Worm (Caenorhabditis elegans) whole organism, young adult: Measurements from ENCODE around the gene fbxb-104.

Source experiments
- B0336.3 ChIP-seq: fragments of 200-800 bp; sonication (Bioruptor generic); IDR thresholded peaks from 2 replicates; pipeline ENCODE4 v1.3.6; 2022; ENCODE audit warnings: missing genetic modification characterization, missing compliant biosample characterization
- D2030.7 ChIP-seq: fragments of 200-800 bp; sonication (Bioruptor generic); IDR thresholded peaks from 2 replicates; pipeline ENCODE4 v1.3.6; 2022; ENCODE audit warnings: missing genetic modification reagents, missing genetic modification characterization, missing compliant biosample characterization
- F37B4.10 ChIP-seq: fragments of 200-800 bp; sonication (Bioruptor generic); IDR thresholded peaks from 2 replicates; pipeline ENCODE4 v1.3.6; 2022; ENCODE audit warnings: missing genetic modification characterization, missing compliant biosample characterization
- F39B2.1 ChIP-seq: fragments of 200-800 bp; sonication (Bioruptor generic); IDR thresholded peaks from 2 replicates; pipeline ENCODE4 v1.3.6; 2022; ENCODE audit warnings: missing genetic modification reagents, missing genetic modification characterization, missing compliant biosample characterization
- F49E8.2 ChIP-seq: sonication (generic microtip); optimal IDR thresholded peaks from 3 replicates; lab custom pipeline; 2017; ENCODE audit warnings: missing genetic modification characterization, mild to moderate bottlenecking, missing compliant biosample characterization, antibody characterized with exemption, moderate library complexity; ENCODE audit not compliant: insufficient read depth
- F57C9.4 ChIP-seq: sonication (generic microtip); optimal IDR thresholded peaks from 2 replicates; lab custom pipeline; 2017; ENCODE audit warnings: mild to moderate bottlenecking, missing genetic modification characterization, missing compliant biosample characterization
- K11D2.4 ChIP-seq: fragments of 200-800 bp; sonication (Bioruptor generic); IDR thresholded peaks from 2 replicates; pipeline ENCODE4 v1.3.6; 2022; ENCODE audit warnings: missing genetic modification reagents, missing genetic modification characterization, missing compliant biosample characterization
- K12H6.12 ChIP-seq: fragments of 200-800 bp; sonication (Bioruptor generic); optimal IDR thresholded peaks from 2 replicates; lab custom pipeline; 2018; ENCODE audit warnings: mild to moderate bottlenecking, missing genetic modification characterization, missing compliant biosample characterization
- T07F8.4 ChIP-seq: sonication (generic microtip); optimal IDR thresholded peaks from 2 replicates; lab custom pipeline; 2016; ENCODE audit warnings: mild to moderate bottlenecking, missing genetic modification characterization, moderate library complexity, missing compliant biosample characterization
- Y53G8AR.9 ChIP-seq: fragments of 200-800 bp; sonication (Bioruptor generic); conservative IDR thresholded peaks from 2 replicates; pipeline ENCODE4 v1.3.6; 2022; ENCODE audit warnings: missing genetic modification reagents, missing genetic modification characterization, missing compliant biosample characterization
- Y56A3A.18 ChIP-seq: fragments of 200-800 bp; sonication (Bioruptor generic); IDR thresholded peaks from 2 replicates; pipeline ENCODE4 v1.3.6; 2022; ENCODE audit warnings: missing genetic modification reagents, missing genetic modification characterization, missing compliant biosample characterization
- akir-1 ChIP-seq: fragments of 200-800 bp; sonication (Bioruptor generic); optimal IDR thresholded peaks from 2 replicates; lab custom pipeline; 2018; ENCODE audit warnings: mild to moderate bottlenecking, missing genetic modification characterization, moderate library complexity, missing compliant biosample characterization
- atf-7 ChIP-seq: sonication (generic microtip); optimal IDR thresholded peaks from 2 replicates; lab custom pipeline; 2017; ENCODE audit warnings: mild to moderate bottlenecking, missing genetic modification characterization, missing compliant biosample characterization
- attf-3 ChIP-seq: fragments of 200-800 bp; sonication (Bioruptor generic); conservative IDR thresholded peaks from 2 replicates; pipeline ENCODE4 v1.3.6; 2022; ENCODE audit warnings: missing genetic modification reagents, missing genetic modification characterization, missing compliant biosample characterization
- attf-5 ChIP-seq: fragments of 200-800 bp; sonication (Bioruptor generic); optimal IDR thresholded peaks from 2 replicates; lab custom pipeline; 2018; ENCODE audit warnings: mild to moderate bottlenecking, missing genetic modification characterization, missing compliant biosample characterization
- cebp-1 ChIP-seq, 2 experiments: fragments of 200-800 bp in 1 of 2; sonication (Bioruptor generic) in 1 of 2; sonication (generic microtip) in 1 of 2; IDR thresholded peaks in 1 of 2; optimal IDR thresholded peaks in 1 of 2; 2 replicates each; pipeline versions ENCODE4 v1.3.6 to Lab custom; 2017 to 2022; ENCODE audit warnings: missing compliant biosample characterization in 2 of 2, missing genetic modification characterization in 2 of 2, mild to moderate bottlenecking in 1 of 2, missing genetic modification reagents in 1 of 2, moderate library complexity in 1 of 2
- cebp-2 ChIP-seq: fragments of 200-800 bp; sonication (Bioruptor generic); IDR thresholded peaks from 2 replicates; pipeline ENCODE4 v1.3.6; 2022; ENCODE audit warnings: missing genetic modification characterization, missing compliant biosample characterization
- ceh-100 ChIP-seq: fragments of 200-800 bp; sonication (Bioruptor generic); IDR thresholded peaks from 2 replicates; pipeline ENCODE4 v1.3.6; 2022; ENCODE audit warnings: missing genetic modification reagents, missing genetic modification characterization, missing compliant biosample characterization
- ceh-27 ChIP-seq: fragments of 200-800 bp; sonication (Bioruptor generic); optimal IDR thresholded peaks from 2 replicates; lab custom pipeline; 2018; ENCODE audit warnings: mild to moderate bottlenecking, missing genetic modification characterization, moderate library complexity, missing compliant biosample characterization
- ceh-79 ChIP-seq: sonication (generic microtip); optimal IDR thresholded peaks from 2 replicates; lab custom pipeline; 2017; ENCODE audit warnings: mild to moderate bottlenecking, missing genetic modification characterization, missing compliant biosample characterization
- chd-7 ChIP-seq: sonication (generic microtip); optimal IDR thresholded peaks from 2 replicates; lab custom pipeline; 2016; ENCODE audit warnings: mild to moderate bottlenecking, missing genetic modification characterization, moderate library complexity, missing compliant biosample characterization
- die-1 ChIP-seq: sonication (generic microtip); optimal IDR thresholded peaks from 2 replicates; lab custom pipeline; 2016; ENCODE audit warnings: missing genotype, mild to moderate bottlenecking, missing genetic modification characterization, missing compliant biosample characterization
- dpl-1 ChIP-seq: fragments of 150-350 bp; optimal IDR thresholded peaks from 2 replicates; lab custom pipeline; 2014; ENCODE audit warnings: missing biosample characterization, missing genetic modification reagents, missing genetic modification characterization
- efl-1 ChIP-seq: fragments of 150-350 bp; optimal IDR thresholded peaks from 2 replicates; lab custom pipeline; 2014; ENCODE audit warnings: missing biosample characterization, missing genetic modification reagents, missing genetic modification characterization
- egl-44 ChIP-seq: fragments of 200-800 bp; sonication (Bioruptor generic); IDR thresholded peaks from 2 replicates; pipeline ENCODE4 v1.3.6; 2022; ENCODE audit warnings: missing genetic modification reagents, missing genetic modification characterization, missing compliant biosample characterization
- him-1 ChIP-seq: sonication (generic microtip); optimal IDR thresholded peaks from 2 replicates; lab custom pipeline; 2016; ENCODE audit warnings: missing genotype, missing genetic modification reagents, missing genetic modification characterization, missing compliant biosample characterization
- hmg-1.2 ChIP-seq: fragments of 200-800 bp; sonication (Bioruptor generic); IDR thresholded peaks from 2 replicates; pipeline ENCODE4 v1.3.6; 2022; ENCODE audit warnings: missing genetic modification reagents, missing genetic modification characterization, missing compliant biosample characterization
- hmg-20 ChIP-seq: fragments of 200-800 bp; sonication (Bioruptor generic); IDR thresholded peaks from 2 replicates; pipeline ENCODE4 v1.3.6; 2022; ENCODE audit warnings: missing genetic modification reagents, missing genetic modification characterization, missing compliant biosample characterization
- hsf-1 ChIP-seq: fragments of 200-800 bp; sonication (Bioruptor generic); IDR thresholded peaks from 2 replicates; pipeline ENCODE4 v1.3.6; 2022; ENCODE audit warnings: missing genetic modification reagents, missing genetic modification characterization, missing compliant biosample characterization
- let-526 ChIP-seq: fragments of 200-800 bp; sonication (Bioruptor generic); IDR thresholded peaks from 2 replicates; pipeline ENCODE4 v1.3.6; 2022; ENCODE audit warnings: missing genetic modification reagents, missing genetic modification characterization, missing compliant biosample characterization
- lin-26 ChIP-seq: fragments of 200-800 bp; sonication (Bioruptor generic); IDR thresholded peaks from 2 replicates; pipeline ENCODE4 v1.3.6; 2022; ENCODE audit warnings: missing genetic modification reagents, missing genetic modification characterization, missing compliant biosample characterization
- lin-40 ChIP-seq: sonication (generic microtip); optimal IDR thresholded peaks from 2 replicates; lab custom pipeline; 2016; ENCODE audit warnings: missing genetic modification characterization, mild to moderate bottlenecking, missing compliant biosample characterization, missing genotype, missing genetic modification reagents
- lir-1 ChIP-seq: fragments of 200-800 bp; sonication (Bioruptor generic); conservative IDR thresholded peaks from 2 replicates; pipeline ENCODE4 v1.3.6; 2022; ENCODE audit warnings: missing genetic modification reagents, missing genetic modification characterization, missing compliant biosample characterization
- lsl-1 ChIP-seq: fragments of 200-800 bp; sonication (Bioruptor generic); optimal IDR thresholded peaks from 2 replicates; lab custom pipeline; 2018; ENCODE audit warnings: mild to moderate bottlenecking, missing genetic modification characterization, moderate library complexity, missing compliant biosample characterization
- madf-10 ChIP-seq: sonication (generic microtip); optimal IDR thresholded peaks from 2 replicates; lab custom pipeline; 2016; ENCODE audit warnings: mild to moderate bottlenecking, missing genetic modification characterization, missing compliant biosample characterization
- madf-3 ChIP-seq: fragments of 200-800 bp; sonication (Bioruptor generic); IDR thresholded peaks from 2 replicates; pipeline ENCODE4 v1.3.6; 2022; ENCODE audit warnings: missing genetic modification reagents, missing genetic modification characterization, missing compliant biosample characterization
- mcd-1 ChIP-seq: fragments of 200-800 bp; sonication (Bioruptor generic); IDR thresholded peaks from 2 replicates; pipeline ENCODE4 v1.3.6; 2022; ENCODE audit warnings: missing genetic modification reagents, missing genetic modification characterization, missing compliant biosample characterization
- mel-28 ChIP-seq: sonication (generic microtip); optimal IDR thresholded peaks from 2 replicates; lab custom pipeline; 2016; ENCODE audit warnings: borderline replicate concordance, mild to moderate bottlenecking, missing genetic modification characterization, missing compliant biosample characterization
- mes-4 ChIP-seq: sonication (generic microtip); optimal IDR thresholded peaks from 2 replicates; lab custom pipeline; 2016; ENCODE audit warnings: missing genotype, missing genetic modification characterization, missing compliant biosample characterization
- nfyb-1 ChIP-seq: fragments of 200-800 bp; sonication (Bioruptor generic); IDR thresholded peaks from 2 replicates; pipeline ENCODE4 v1.3.6; 2022; ENCODE audit warnings: missing genetic modification reagents, missing genetic modification characterization, missing compliant biosample characterization
- nhr-120 ChIP-seq: fragments of 200-800 bp; sonication (Bioruptor generic); IDR thresholded peaks from 2 replicates; pipeline ENCODE4 v1.3.6; 2022; ENCODE audit warnings: missing genetic modification characterization, missing compliant biosample characterization
- tbp1 ChIP-seq: fragments of 200-800 bp; sonication (Bioruptor generic); optimal IDR thresholded peaks from 2 replicates; lab custom pipeline; 2018; ENCODE audit warnings: mild to moderate bottlenecking, missing genetic modification characterization, missing compliant biosample characterization
- unc-130 ChIP-seq: sonication (generic microtip); optimal IDR thresholded peaks from 2 replicates; lab custom pipeline; 2016; ENCODE audit warnings: missing genetic modification reagents, missing genetic modification characterization, missing compliant biosample characterization
- zim-3 ChIP-seq: sonication (generic microtip); optimal IDR thresholded peaks from 2 replicates; lab custom pipeline; 2017; ENCODE audit warnings: mild to moderate bottlenecking, missing genetic modification characterization, moderate library complexity, missing compliant biosample characterization
- ztf-18 ChIP-seq: sonication (generic microtip); optimal IDR thresholded peaks from 2 replicates; lab custom pipeline; 2016; ENCODE audit warnings: missing genotype, mild to moderate bottlenecking, missing genetic modification characterization, missing compliant biosample characterization
- ztf-28 ChIP-seq: fragments of 200-800 bp; sonication (Bioruptor generic); IDR thresholded peaks from 2 replicates; pipeline ENCODE4 v1.3.6; 2022; ENCODE audit warnings: missing genetic modification reagents, missing genetic modification characterization, missing compliant biosample characterization
- ztf-3 ChIP-seq: fragments of 200-800 bp; sonication (Bioruptor generic); optimal IDR thresholded peaks from 2 replicates; lab custom pipeline; 2018; ENCODE audit warnings: mild to moderate bottlenecking, missing genetic modification characterization, missing compliant biosample characterization

fbxb-104 gene

DNA sequence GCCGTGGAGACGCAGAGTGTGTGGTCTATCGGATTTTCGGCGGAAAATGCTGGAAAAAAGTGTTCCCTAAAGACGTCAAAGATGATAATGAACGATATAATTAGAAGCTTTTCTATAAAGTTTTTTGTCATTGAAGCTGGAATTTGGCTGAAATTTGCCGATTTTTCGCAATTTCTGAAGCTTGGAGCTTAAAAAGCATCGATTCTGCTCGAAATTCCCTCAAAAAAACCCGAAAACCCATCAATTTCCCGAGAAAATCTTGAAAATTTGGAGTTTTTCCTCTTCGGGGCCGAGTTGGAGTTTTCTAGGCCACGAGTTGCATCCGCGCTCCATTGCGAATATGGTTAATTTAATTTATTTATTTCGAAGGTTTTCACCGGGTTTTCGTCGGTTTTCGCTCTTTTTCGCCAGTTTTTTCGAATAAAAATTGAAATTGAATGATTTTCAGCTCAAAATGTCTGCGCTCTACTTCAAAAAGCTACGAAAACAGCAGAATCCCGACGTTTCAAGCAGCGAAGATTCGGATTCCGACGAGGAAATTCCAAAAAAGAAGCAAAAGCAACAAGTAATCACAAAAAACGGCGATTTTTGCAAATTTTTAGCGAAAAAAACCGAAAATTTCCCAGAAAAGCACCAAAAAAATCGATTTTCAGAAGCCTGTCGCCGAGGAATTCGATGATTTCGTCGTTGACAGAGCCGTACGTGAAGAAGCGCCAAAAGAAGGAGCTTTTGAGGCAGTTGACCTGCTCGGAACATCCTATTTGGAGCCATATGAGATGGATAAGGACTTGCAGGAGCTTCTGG, 25.7 kb upstream of the fbxb-104 start, which contains the start of the genes col-71 and Y49F6B.2:
Gene col-71, minus strand, starts transcription at position 51 of the 804 bp plus-strand sequence.
Gene Y49F6B.2, plus strand, starts transcription at position 449 of the 804 bp plus-strand sequence.
- TF ChIP-seq B0336.3 (no peak; the same call in 1 of the 2 replicates), T07F8.4 (tag; lab: Kevin White, UChicago) (no peak), zim-3 (no peak), F49E8.2 (tag; lab: Kevin White, UChicago) (no peak), Y56A3A.18 (GFP tag; lab: Robert Waterston, UW) (no peak), mes-4 (tag; lab: Kevin White, UChicago) (no peak), efl-1 (GFP tag; lab: Kevin White, UChicago) (peak; percentile 27), hmg-1.2 (GFP tag; lab: Robert Waterston, UW) (no peak; the same call in 1 of the 2 replicates), cebp-2 (GFP tag; lab: Robert Waterston, UW) (no peak), F39B2.1 (GFP tag; lab: Robert Waterston, UW) (no peak), mcd-1 (GFP tag; lab: Robert Waterston, UW) (peak; percentile 98), F37B4.10 (no peak), egl-44 (GFP tag; lab: Robert Waterston, UW) (no peak), lin-40 (tag; lab: Kevin White, UChicago) (peak; percentile 48), cebp-1 (GFP tag; IDR thresholded peaks at IDR 0.05; lab: Robert Waterston, UW) (no peak), cebp-1 (tag; optimal IDR thresholded peaks at IDR 0.05; lab: Kevin White, UChicago) (peak; percentile 53), Y53G8AR.9 (GFP tag; lab: Robert Waterston, UW) (peak; percentile 65; the same call in 1 of the 2 replicates), lsl-1 (peak; percentile 46), atf-7 (tag; lab: Kevin White, UChicago) (no peak), hsf-1 (GFP tag; lab: Robert Waterston, UW) (no peak), attf-5 (peak; percentile 58), K12H6.12 (peak; percentile 44), nhr-120 (no peak), ztf-18 (tag; lab: Kevin White, UChicago) (no peak), akir-1 (GFP tag; lab: Kevin White, UChicago) (no peak), F57C9.4 (tag; lab: Kevin White, UChicago) (no peak), D2030.7 (GFP tag; lab: Robert Waterston, UW) (peak; percentile 46), ztf-3 (GFP tag; lab: Kevin White, UChicago) (no peak), nfyb-1 (no peak), tbp1 (peak; percentile 49), unc-130 (GFP tag; lab: Kevin White, UChicago) (peak; percentile 20), lir-1 (GFP tag; lab: Robert Waterston, UW) (peak; percentile 68; the same call in 1 of the 2 replicates), ceh-100 (GFP tag; lab: Robert Waterston, UW) (peak; percentile 39), attf-3 (GFP tag; lab: Robert Waterston, UW) (peak; percentile 69), chd-7 (no peak), lin-26 (GFP tag; lab: Robert Waterston, UW) (no peak), let-526 (GFP tag; lab: Robert Waterston, UW) (0 out of 2 replicates have a peak, but pooled peaks have one; percentile 8), ceh-79 (no peak), madf-10 (tag; lab: Kevin White, UChicago) (peak; percentile 42), dpl-1 (GFP tag; lab: Kevin White, UChicago) (no peak), die-1 (tag; lab: Kevin White, UChicago) (no peak), K11D2.4 (GFP tag; lab: Robert Waterston, UW) (peak; percentile 69; the same call in 1 of the 2 replicates), ceh-27 (GFP tag; lab: Kevin White, UChicago) (peak; percentile 72), him-1 (no peak), hmg-20 (GFP tag; lab: Robert Waterston, UW) (0 out of 2 replicates have a peak, but pooled peaks have one; percentile 7), madf-3 (GFP tag; lab: Robert Waterston, UW) (no peak), mel-28 (tag; lab: Kevin White, UChicago) (no peak), ztf-28 (GFP tag; lab: Robert Waterston, UW) (peak; percentile 53; the same call in 1 of the 2 replicates)
